Worm (Caenorhabditis elegans) whole organism, early embryonic: ENCODE results near the gene VC5.2.

ENCODE experiments used
- aly-1 ChIP-seq: sonication (generic microtip); optimal IDR thresholded peaks from 2 replicates; lab custom pipeline; 2016; ENCODE audit warnings: missing genetic modification characterization, missing compliant biosample characterization
- ama-1 ChIP-seq: fragments of 150-350 bp; optimal IDR thresholded peaks from 2 replicates; lab custom pipeline; 2014
- ceh-13 ChIP-seq: fragments of 200-800 bp; sonication (Bioruptor generic); optimal IDR thresholded peaks from 2 replicates; lab custom pipeline; 2018; ENCODE audit warnings: mild to moderate bottlenecking, missing genetic modification characterization, missing compliant biosample characterization

ce11 chrV:7085518-7086104 is at the start of gene VC5.2:
- TF ChIP-seq aly-1 (tag; lab: Kevin White, UChicago): no peak
- no peak for TF ChIP-seq ceh-13
- TF ChIP-seq ama-1 (lab: Kevin White, UChicago): no peak
